Fruit fly (Drosophila melanogaster): ENCODE results near the gene CG17075.

Gene CG17075

dm6 chr2L:246656-247340 lies 20.5 kb downstream of the CG17075 start (continued):
- TF ChIP-seq Eip75B (GFP tag; optimal IDR thresholded peaks at IDR 0.05) (peak; percentile 61), CG8319 (GFP tag; optimal IDR thresholded peaks at IDR 0.05) (peak; percentile 8), Hr4 (GFP tag; optimal IDR thresholded peaks at IDR 0.05) (no peak), CG8119 (GFP tag; IDR thresholded peaks at IDR 0.05) (peak; percentile 89), Lpt (GFP tag; optimal IDR thresholded peaks at IDR 0.05) (peak; percentile 79), OdsH (GFP tag; optimal IDR thresholded peaks at IDR 0.05) (no peak), eg (GFP tag; IDR thresholded peaks at IDR 0.05) (peak; percentile 92), CG7368 (GFP tag; optimal IDR thresholded peaks at IDR 0.05) (peak; percentile 36), CG3032 (tag; optimal IDR thresholded peaks at IDR 0.05) (peak; percentile 14), Sox14 (GFP tag; optimal IDR thresholded peaks at IDR 0.05) (peak; percentile 43), Eip78C (GFP tag) (peak; percentile 88), CG15336 (GFP tag; IDR thresholded peaks at IDR 0.05) (peak; percentile 83), net (GFP tag; optimal IDR thresholded peaks at IDR 0.05) (peak; percentile 76), Ets21C (GFP tag; optimal IDR thresholded peaks at IDR 0.05) (no peak), CG34406 (GFP tag; optimal IDR thresholded peaks at IDR 0.05) (peak; percentile 43), CG6163 (GFP tag; IDR thresholded peaks at IDR 0.05) (peak; percentile 96), CG32006 (GFP tag; optimal IDR thresholded peaks at IDR 0.05) (peak; percentile 37), CG6276 (GFP tag; optimal IDR thresholded peaks at IDR 0.05) (peak; percentile 82), topi (GFP tag; optimal IDR thresholded peaks at IDR 0.05) (no peak), Hr38 (GFP tag; optimal IDR thresholded peaks at IDR 0.05) (peak; percentile 33), CG16779 (tag; optimal IDR thresholded peaks at IDR 0.05) (peak; percentile 85), CG6854 (GFP tag; optimal IDR thresholded peaks at IDR 0.05) (peak; percentile 81), Smox (GFP tag; optimal IDR thresholded peaks at IDR 0.05) (no peak), CG11762 (GFP tag; optimal IDR thresholded peaks at IDR 0.05; ENCODE audit: insufficient read depth) (peak; percentile 39), esn (GFP tag; optimal IDR thresholded peaks at IDR 0.05) (peak; percentile 38)

dm6 chr2L:244559-244958 lies 22.7 kb downstream of the CG17075 start:
- TF ChIP-seq Eip75B (GFP tag; optimal IDR thresholded peaks at IDR 0.05): no peak
- TF ChIP-seq CG10631 (GFP tag; optimal IDR thresholded peaks at IDR 0.05): no peak
- TF ChIP-seq CG15336 (GFP tag; IDR thresholded peaks at IDR 0.05): no peak
- TF ChIP-seq CG4318 (GFP tag; optimal IDR thresholded peaks at IDR 0.05): no peak
- no peak for TF ChIP-seq CG8119 (GFP tag; IDR thresholded peaks at IDR 0.05)
- TF ChIP-seq Blimp-1 (GFP tag; optimal IDR thresholded peaks at IDR 0.05): no peak
- TF ChIP-seq Ets21C (GFP tag; optimal IDR thresholded peaks at IDR 0.05): no peak
- no peak for TF ChIP-seq CG1621 (tag; optimal IDR thresholded peaks at IDR 0.05)
- no peak for TF ChIP-seq CG6808 (GFP tag; optimal IDR thresholded peaks at IDR 0.05)
- no peak for TF ChIP-seq Ets96B (tag; optimal IDR thresholded peaks at IDR 0.05)
- no peak for TF ChIP-seq achi (GFP tag; optimal IDR thresholded peaks at IDR 0.05)
- TF ChIP-seq dsx (GFP tag; optimal IDR thresholded peaks at IDR 0.05; ENCODE audit: poor library complexity, severe bottlenecking): no peak
- TF ChIP-seq Hr39 (GFP tag; optimal IDR thresholded peaks at IDR 0.05): no peak
- TF ChIP-seq Eip93F (GFP tag; optimal IDR thresholded peaks at IDR 0.05): no peak
- no peak for TF ChIP-seq eg (GFP tag; IDR thresholded peaks at IDR 0.05)
- TF ChIP-seq dac (GFP tag; optimal IDR thresholded peaks at IDR 0.05): no peak
- no peak for TF ChIP-seq CG11762 (GFP tag; optimal IDR thresholded peaks at IDR 0.05; ENCODE audit: insufficient read depth)
- TF ChIP-seq CG7368 (GFP tag; optimal IDR thresholded peaks at IDR 0.05): no peak
- no peak for TF ChIP-seq esn (GFP tag; optimal IDR thresholded peaks at IDR 0.05)

dm6 chr2L:243819-244218 lies 23.5 kb downstream of the CG17075 start:
- TF ChIP-seq CG11294 (GFP tag; IDR thresholded peaks at IDR 0.05) (peak; percentile 37; the same call in 1 of the 2 replicates), CG8319 (GFP tag; optimal IDR thresholded peaks at IDR 0.05) (no peak), Sox14 (GFP tag; optimal IDR thresholded peaks at IDR 0.05) (no peak), vri (GFP tag; optimal IDR thresholded peaks at IDR 0.05) (no peak), CG8119 (GFP tag; IDR thresholded peaks at IDR 0.05) (peak; percentile 93), CG4318 (GFP tag; optimal IDR thresholded peaks at IDR 0.05) (peak; percentile 76), CG6163 (GFP tag; IDR thresholded peaks at IDR 0.05) (peak; percentile 78), Sox102F (GFP tag; optimal IDR thresholded peaks at IDR 0.05) (no peak), dac (GFP tag; optimal IDR thresholded peaks at IDR 0.05) (peak; percentile 63), Hr38 (GFP tag; optimal IDR thresholded peaks at IDR 0.05) (no peak), CG8632 (GFP tag; optimal IDR thresholded peaks at IDR 0.05) (no peak), lz (GFP tag; optimal IDR thresholded peaks at IDR 0.05) (no peak), Gug (GFP tag; IDR thresholded peaks at IDR 0.05) (peak; percentile 64), CG7368 (GFP tag; optimal IDR thresholded peaks at IDR 0.05) (no peak), salr (GFP tag; optimal IDR thresholded peaks at IDR 0.05) (no peak), Blimp-1 (GFP tag; optimal IDR thresholded peaks at IDR 0.05) (no peak), CG3032 (tag; optimal IDR thresholded peaks at IDR 0.05) (no peak), fkh (GFP tag; optimal IDR thresholded peaks at IDR 0.05) (no peak), CG3919 (GFP tag; optimal IDR thresholded peaks at IDR 0.05) (no peak), CG10631 (GFP tag; optimal IDR thresholded peaks at IDR 0.05) (peak; percentile 28), esn (GFP tag; optimal IDR thresholded peaks at IDR 0.05) (no peak), ss (GFP tag; optimal IDR thresholded peaks at IDR 0.05) (no peak)
